Worm (Caenorhabditis elegans): ENCODE measurements around the gene Y45G5AM.4.

ce11 chrV:4186453-4187143 lies 23.6 kb downstream of the Y45G5AM.4 start:
- no peak for TF ChIP-seq ref-1 (GFP tag; conservative IDR thresholded peaks at IDR 0.05)
- TF ChIP-seq tab-1 (GFP tag; IDR thresholded peaks at IDR 0.05), result no peak
- no peak for TF ChIP-seq ztf-23 (GFP tag; IDR thresholded peaks at IDR 0.05)
- no peak for TF ChIP-seq cog-1 (tag; optimal IDR thresholded peaks at IDR 0.05)

All from whole organism, midembryonic.